Fruit fly (Drosophila melanogaster): Measurements from ENCODE around the gene CG13907.

Gene CG13907

dm6 chr3L:871713-872112 is 10.1 kb downstream of the CG13907 start, which contains the start of gene Usp10:
Gene Usp10, plus strand, starts transcription at chr3L:871899.
- peak; percentile 22 for TF ChIP-seq dm (GFP tag; optimal IDR thresholded peaks at IDR 0.05)
- TF ChIP-seq Myb (GFP tag; optimal IDR thresholded peaks at IDR 0.05): peak; percentile 42
- no peak for TF ChIP-seq CG1233 (GFP tag; optimal IDR thresholded peaks at IDR 0.05)
- no peak for TF ChIP-seq Atf3 (GFP tag; optimal IDR thresholded peaks at IDR 0.05)
- no peak for TF ChIP-seq Nf-YB (GFP tag; optimal IDR thresholded peaks at IDR 0.05)
- 0 out of 2 replicates have a peak, but pooled peaks have one; percentile 7 for TF ChIP-seq sob (GFP tag; IDR thresholded peaks at IDR 0.05)
- TF ChIP-seq mld (GFP tag; IDR thresholded peaks at IDR 0.05; ENCODE audit: partially characterized antibody): peak; percentile 58; the same call in 1 of the 3 replicates
- TF ChIP-seq Dref (GFP tag; IDR thresholded peaks at IDR 0.05): peak; percentile 96
- TF ChIP-seq ci (GFP tag; IDR thresholded peaks at IDR 0.05): peak; percentile 54; the same call in 1 of the 3 replicates
- peak in 1 of 2 experiments; percentile 40 for TF ChIP-seq Hr78 (GFP tag; optimal IDR thresholded peaks at IDR 0.05)
- TF ChIP-seq CG15514 (GFP tag; optimal IDR thresholded peaks at IDR 0.05): peak; percentile 50
- TF ChIP-seq lbe (GFP tag; optimal IDR thresholded peaks at IDR 0.05): no peak
- peak; percentile 80 for TF ChIP-seq bbx (GFP tag; IDR thresholded peaks at IDR 0.05; ENCODE audit: partially characterized antibody)
- TF ChIP-seq CG11723 (GFP tag; optimal IDR thresholded peaks at IDR 0.05): no peak
- peak; percentile 88 for TF ChIP-seq CG4617 (GFP tag; optimal IDR thresholded peaks at IDR 0.05; ENCODE audit: borderline replicate concordance)
- peak; percentile 76 for TF ChIP-seq CG17186 (GFP tag; optimal IDR thresholded peaks at IDR 0.05)
- peak; percentile 2 for TF ChIP-seq CG2712 (tag; optimal IDR thresholded peaks at IDR 0.05)
- peak; percentile 82 for TF ChIP-seq ato (GFP tag; IDR thresholded peaks at IDR 0.05; ENCODE audit: partially characterized antibody)
- TF ChIP-seq CG12391 (tag; optimal IDR thresholded peaks at IDR 0.05): peak; percentile 6
- TF ChIP-seq nmo (GFP tag; optimal IDR thresholded peaks at IDR 0.05): peak; percentile 24
- peak; percentile 55 for TF ChIP-seq CG14710 (tag; optimal IDR thresholded peaks at IDR 0.05)
- TF ChIP-seq HLH4C (GFP tag; IDR thresholded peaks at IDR 0.05; ENCODE audit: partially characterized antibody): peak; percentile 62
- peak; percentile 26 for TF ChIP-seq gfzf (GFP tag; optimal IDR thresholded peaks at IDR 0.05)
- TF ChIP-seq chinmo (GFP tag; IDR thresholded peaks at IDR 0.05; ENCODE audit: partially characterized antibody): peak; percentile 72; the same call in 3 of the 4 replicates
- peak; percentile 30 for TF ChIP-seq CTCF (GFP tag; optimal IDR thresholded peaks at IDR 0.05)
- peak; percentile 41 for TF ChIP-seq CG17829 (tag; optimal IDR thresholded peaks at IDR 0.05)
- TF ChIP-seq ranshi (GFP tag; IDR thresholded peaks at IDR 0.05): no peak
- no peak for TF ChIP-seq sqz (GFP tag; optimal IDR thresholded peaks at IDR 0.05)
- TF ChIP-seq knrl (GFP tag; IDR thresholded peaks at IDR 0.05; ENCODE audit: partially characterized antibody): peak; percentile 73
- peak; percentile 57 for TF ChIP-seq CG3995 (GFP tag; optimal IDR thresholded peaks at IDR 0.05)
- peak; percentile 59 for TF ChIP-seq trem (tag; optimal IDR thresholded peaks at IDR 0.05)
- peak; percentile 79 for TF ChIP-seq CG13287 (GFP tag; IDR thresholded peaks at IDR 0.05; ENCODE audit: partially characterized antibody)
- no peak for TF ChIP-seq Meics (GFP tag; optimal IDR thresholded peaks at IDR 0.05)
- TF ChIP-seq kah (GFP tag; optimal IDR thresholded peaks at IDR 0.05): no peak
- peak; percentile 70 for TF ChIP-seq tna (GFP tag; IDR thresholded peaks at IDR 0.05; ENCODE audit: partially characterized antibody)
- peak; percentile 33 for TF ChIP-seq CG7987 (GFP tag; optimal IDR thresholded peaks at IDR 0.05)
- peak; percentile 73 for TF ChIP-seq Scr (GFP tag; IDR thresholded peaks at IDR 0.05; ENCODE audit: partially characterized antibody)
- peak; percentile 73 for TF ChIP-seq CG7963 (GFP tag; IDR thresholded peaks at IDR 0.05; ENCODE audit: partially characterized antibody)
- TF ChIP-seq HmgD (GFP tag; optimal IDR thresholded peaks at IDR 0.05): peak; percentile 25
- TF ChIP-seq unc-4 (GFP tag; IDR thresholded peaks at IDR 0.05; ENCODE audit: partially characterized antibody): peak; percentile 74
- peak; percentile 48 for TF ChIP-seq CG15479 (GFP tag; optimal IDR thresholded peaks at IDR 0.05)
- peak; percentile 81 for TF ChIP-seq Sry-δ (GFP tag; optimal IDR thresholded peaks at IDR 0.05)
- TF ChIP-seq Stat92E (GFP tag; optimal IDR thresholded peaks at IDR 0.05): peak in 1 of 3 experiments; percentile 9
- peak; percentile 68 for TF ChIP-seq zen2 (GFP tag; IDR thresholded peaks at IDR 0.05; ENCODE audit: partially characterized antibody)
- TF ChIP-seq wdn (GFP tag; IDR thresholded peaks at IDR 0.05): 0 out of 2 replicates have a peak, but pooled peaks have one; percentile 10
- no peak for TF ChIP-seq bigmax (GFP tag; optimal IDR thresholded peaks at IDR 0.05)
- no peak for TF ChIP-seq CG11093 (GFP tag; IDR thresholded peaks at IDR 0.05)
- TF ChIP-seq CG6272 (GFP tag; IDR thresholded peaks at IDR 0.05): 0 out of 2 replicates have a peak, but pooled peaks have one; percentile 21
